Worm (Caenorhabditis elegans) whole organism, young adult: Measurements from ENCODE around the gene egl-15.

Source experiments
- C17E4.6 ChIP-seq: fragments of 200-800 bp; sonication (Bioruptor generic); IDR thresholded peaks from 2 replicates; pipeline ENCODE4 v1.3.6; 2022; ENCODE audit warnings: missing genetic modification reagents, missing genetic modification characterization, missing compliant biosample characterization
- F52B5.7 ChIP-seq: sonication (generic microtip); optimal IDR thresholded peaks from 2 replicates; lab custom pipeline; 2016; ENCODE audit warnings: mild to moderate bottlenecking, missing genetic modification characterization, missing compliant biosample characterization
- lin-54 ChIP-seq: fragments of 200-800 bp; sonication (Bioruptor generic); optimal IDR thresholded peaks from 2 replicates; lab custom pipeline; 2018; ENCODE audit warnings: mild to moderate bottlenecking, missing genetic modification characterization, missing compliant biosample characterization
- mes-4 ChIP-seq: sonication (generic microtip); optimal IDR thresholded peaks from 2 replicates; lab custom pipeline; 2016; ENCODE audit warnings: missing genotype, missing genetic modification characterization, missing compliant biosample characterization
- rcor-1 ChIP-seq: fragments of 200-800 bp; sonication (Bioruptor generic); IDR thresholded peaks from 2 replicates; pipeline ENCODE4 v1.3.6; 2022; ENCODE audit warnings: missing genetic modification reagents, missing genetic modification characterization, missing compliant biosample characterization
- tlf-1 ChIP-seq: fragments of 200-800 bp; sonication (Bioruptor generic); optimal IDR thresholded peaks from 2 replicates; lab custom pipeline; 2018; ENCODE audit warnings: mild to moderate bottlenecking, missing genetic modification characterization, missing compliant biosample characterization
- unc-62 ChIP-seq: fragments of 150-350 bp; optimal IDR thresholded peaks from 2 replicates; lab custom pipeline; 2014; ENCODE audit warnings: missing biosample characterization, missing genetic modification reagents, missing genetic modification characterization

ce11 chrX:11053615-11054014 lies 37.4 kb downstream of the egl-15 start, which contains the start of gene C09F12.2:
- TF ChIP-seq F52B5.7 (tag; lab: Kevin White, UChicago) (no peak), C17E4.6 (GFP tag; lab: Robert Waterston, UW) (no peak), unc-62 (GFP tag; lab: Kevin White, UChicago) (no peak), lin-54 (GFP tag; lab: Kevin White, UChicago) (no peak), rcor-1 (GFP tag; lab: Robert Waterston, UW) (no peak), tlf-1 (no peak), mes-4 (tag; lab: Kevin White, UChicago) (no peak)
